Worm (Caenorhabditis elegans): ENCODE results near the gene clh-5.
A peak's percentile ranks its signal among the peaks of the same experiment; 100 is the strongest.

The clh-5 gene

DNA sequence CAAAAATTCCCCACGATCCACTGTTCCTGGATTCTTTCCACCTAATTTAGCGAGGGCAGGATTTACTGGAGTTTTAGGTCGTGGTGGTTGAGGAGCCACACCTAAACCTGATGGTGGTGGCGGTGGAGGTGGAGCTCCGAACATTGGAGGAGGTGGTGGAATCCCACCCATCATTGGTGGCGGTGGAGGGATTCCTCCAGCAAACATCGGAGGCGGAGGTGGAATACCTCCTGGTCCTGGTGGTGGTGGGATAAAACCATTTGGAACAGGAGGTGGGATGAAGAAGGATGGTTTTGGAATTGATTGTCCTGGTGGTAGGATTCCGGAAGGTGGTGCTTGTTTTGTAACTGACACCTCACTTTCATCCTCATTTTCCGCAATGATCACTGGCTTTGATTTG is 28.6 kb downstream of the clh-5 start:
- TF ChIP-seq ceh-58 (GFP tag; IDR thresholded peaks at IDR 0.05) (no peak), zfh-2 (GFP tag; conservative IDR thresholded peaks at IDR 0.05) (peak; percentile 75), repo-1 (tag; optimal IDR thresholded peaks at IDR 0.05) (no peak), ekl-4 (GFP tag; IDR thresholded peaks at IDR 0.05) (no peak), mcd-1 (GFP tag; IDR thresholded peaks at IDR 0.05) (0 out of 2 replicates have a peak, but pooled peaks have one; percentile 23), attf-6 (GFP tag; IDR thresholded peaks at IDR 0.05) (no peak), madf-3 (GFP tag; IDR thresholded peaks at IDR 0.05) (0 out of 2 replicates have a peak, but pooled peaks have one; percentile 19), Y95B8A.8 (GFP tag; IDR thresholded peaks at IDR 0.05) (no peak)

DNA sequence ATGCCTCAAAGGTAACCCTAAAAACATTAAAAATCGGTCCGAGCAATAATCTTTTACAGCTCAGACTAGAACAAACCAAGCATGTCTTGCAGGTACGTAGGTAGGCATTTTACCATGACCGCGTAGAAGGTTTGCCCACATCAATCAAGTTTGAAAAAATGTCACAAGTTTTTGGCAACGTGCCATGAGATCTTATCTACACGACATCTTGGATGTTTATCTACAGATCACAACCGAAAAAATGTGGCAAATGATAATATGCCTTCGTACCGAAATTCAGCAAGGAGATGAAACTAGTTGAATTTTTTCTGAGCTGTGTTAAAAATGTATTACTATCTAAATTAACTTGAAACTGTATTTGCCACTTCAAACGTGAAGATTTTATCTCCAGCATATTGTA is 34.0 kb downstream of the clh-5 start:
- TF ChIP-seq bed-2 (GFP tag; IDR thresholded peaks at IDR 0.05): no peak
- no peak for TF ChIP-seq tbx-9 (tag; optimal IDR thresholded peaks at IDR 0.05; ENCODE audit: borderline replicate concordance)
- TF ChIP-seq madf-6 (GFP tag; IDR thresholded peaks at IDR 0.05): no peak
- TF ChIP-seq dpff-1 (tag; optimal IDR thresholded peaks at IDR 0.05): no peak
- TF ChIP-seq ztf-22 (GFP tag; optimal IDR thresholded peaks at IDR 0.05): no peak
- TF ChIP-seq lir-1 (GFP tag; conservative IDR thresholded peaks at IDR 0.05): no peak
- no peak for TF ChIP-seq efl-1 (GFP tag; optimal IDR thresholded peaks at IDR 0.05)
- TF ChIP-seq T07F8.4 (tag; optimal IDR thresholded peaks at IDR 0.05): no peak
- TF ChIP-seq snpc-1.3 (tag; optimal IDR thresholded peaks at IDR 0.05; ENCODE audit: insufficient read depth): no peak
- no peak for TF ChIP-seq ekl-4 (GFP tag; IDR thresholded peaks at IDR 0.05)
- TF ChIP-seq pha-4 (tag; optimal IDR thresholded peaks at IDR 0.05): no peak
- TF ChIP-seq ets-4 (GFP tag; optimal IDR thresholded peaks at IDR 0.05): no peak
- TF ChIP-seq ceh-27 (GFP tag; optimal IDR thresholded peaks at IDR 0.05): no peak
- no peak for TF ChIP-seq attf-3 (GFP tag; conservative IDR thresholded peaks at IDR 0.05)
- no peak for TF ChIP-seq madf-8 (GFP tag; conservative IDR thresholded peaks at IDR 0.05)
- no peak for TF ChIP-seq lin-26 (GFP tag; IDR thresholded peaks at IDR 0.05)
- TF ChIP-seq pbrm-1 (GFP tag; IDR thresholded peaks at IDR 0.05): no peak
- TF ChIP-seq ceh-58 (GFP tag; IDR thresholded peaks at IDR 0.05): no peak
- no peak for TF ChIP-seq dox-1 (GFP tag; IDR thresholded peaks at IDR 0.05)

DNA sequence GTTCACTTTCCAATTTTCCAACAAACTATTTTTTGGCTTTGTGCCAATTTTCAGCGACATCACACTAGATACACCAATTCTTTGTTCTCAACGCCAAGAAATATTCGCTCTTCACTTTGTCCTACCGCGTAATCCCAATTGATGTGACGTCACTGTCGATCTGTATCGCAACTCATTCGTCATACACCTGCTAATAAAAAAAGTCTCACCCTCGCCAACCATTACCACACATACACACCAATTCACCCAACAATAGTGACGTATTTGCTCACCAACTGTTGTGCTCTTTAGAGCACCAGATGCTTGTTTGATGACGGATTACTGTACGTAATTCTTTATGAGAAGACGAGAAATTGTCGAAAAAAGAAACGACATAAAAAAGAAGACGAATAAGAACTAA is 35.1 kb downstream of the clh-5 start:
- TF ChIP-seq Y53G8AR.9 (GFP tag; conservative IDR thresholded peaks at IDR 0.05) (0 out of 2 replicates have a peak, but pooled peaks have one; percentile 56), zim-3 (tag; optimal IDR thresholded peaks at IDR 0.05) (no peak), K11D2.4 (GFP tag; IDR thresholded peaks at IDR 0.05) (no peak), attf-3 (GFP tag; conservative IDR thresholded peaks at IDR 0.05) (no peak), F33H1.4 (GFP tag; IDR thresholded peaks at IDR 0.05) (no peak), hmg-1.2 (GFP tag; IDR thresholded peaks at IDR 0.05) (no peak), zfh-2 (GFP tag; conservative IDR thresholded peaks at IDR 0.05) (no peak)

DNA sequence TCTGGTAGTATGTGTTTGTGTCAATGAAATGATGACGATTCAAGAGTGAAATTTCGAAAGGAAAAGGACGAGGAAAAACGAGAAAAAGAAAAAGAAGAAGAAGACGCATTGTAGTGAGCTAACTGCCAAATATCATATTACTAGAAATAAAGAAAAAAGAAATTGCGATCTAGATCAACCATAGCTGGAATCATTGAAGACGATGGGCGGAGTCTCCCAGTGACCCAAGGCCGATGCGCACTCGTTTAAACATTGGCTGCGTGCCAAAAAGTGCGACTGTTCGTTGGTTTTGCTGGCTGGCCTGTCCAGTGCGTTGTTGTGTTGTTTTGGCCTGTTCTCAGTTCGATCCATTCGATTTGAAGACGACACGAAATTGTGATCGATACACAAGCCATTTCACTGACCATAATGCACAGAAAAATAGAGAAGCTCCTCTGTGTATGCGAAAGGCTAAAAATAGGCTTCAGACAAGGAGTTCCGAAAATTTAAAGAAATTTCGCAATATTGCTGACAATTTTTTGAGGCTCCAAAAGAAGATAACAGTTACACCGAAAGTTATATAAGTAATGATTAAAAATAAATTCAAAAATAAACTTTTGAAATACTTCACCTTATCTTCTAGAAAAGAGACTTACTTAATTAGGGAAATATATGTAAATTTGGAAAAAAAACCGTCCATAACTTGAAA is 36.0 kb downstream of the clh-5 start:
- TF ChIP-seq cebp-1 (GFP tag; IDR thresholded peaks at IDR 0.05): peak; percentile 61; the same call in 1 of the 2 replicates
- TF ChIP-seq cebp-1 (tag; optimal IDR thresholded peaks at IDR 0.05): peak; percentile 91
- TF ChIP-seq attf-5 (GFP tag; optimal IDR thresholded peaks at IDR 0.05): no peak
- 0 out of 2 replicates have a peak, but pooled peaks have one; percentile 27 for TF ChIP-seq F37B4.10 (GFP tag; IDR thresholded peaks at IDR 0.05)
